Worm (Caenorhabditis elegans) whole organism, young adult: ENCODE data around the gene R10E9.3.

Source experiments
- F49E8.2 ChIP-seq: sonication (generic microtip); optimal IDR thresholded peaks from 3 replicates; lab custom pipeline; 2017; ENCODE audit warnings: missing genetic modification characterization, mild to moderate bottlenecking, missing compliant biosample characterization, antibody characterized with exemption, moderate library complexity; ENCODE audit not compliant: insufficient read depth
- T26A5.8 ChIP-seq: sonication (generic microtip); optimal IDR thresholded peaks from 2 replicates; lab custom pipeline; 2016; ENCODE audit warnings: missing genetic modification characterization, missing compliant biosample characterization
- ama-1 ChIP-seq, 3 experiments: fragments of 150-350 bp in 1 of 3; sonication (generic microtip) in 2 of 3; optimal IDR thresholded peaks; 2 replicates each; lab custom pipeline; 2014 to 2018; ENCODE audit warnings: missing biosample characterization in 2 of 3, missing genetic modification characterization in 2 of 3, missing genetic modification reagents in 2 of 3
- attf-5 ChIP-seq: fragments of 200-800 bp; sonication (Bioruptor generic); optimal IDR thresholded peaks from 2 replicates; lab custom pipeline; 2018; ENCODE audit warnings: mild to moderate bottlenecking, missing genetic modification characterization, missing compliant biosample characterization
- ets-4 ChIP-seq: fragments of 200-800 bp; sonication (Bioruptor generic); optimal IDR thresholded peaks from 2 replicates; lab custom pipeline; 2018; ENCODE audit warnings: mild to moderate bottlenecking, missing genetic modification characterization, missing compliant biosample characterization
- mxl-1 ChIP-seq: sonication (generic microtip); optimal IDR thresholded peaks from 2 replicates; lab custom pipeline; 2016; ENCODE audit warnings: missing genetic modification characterization, missing compliant biosample characterization
- nfya-1 ChIP-seq: sonication (generic microtip); optimal IDR thresholded peaks from 2 replicates; lab custom pipeline; 2017; ENCODE audit warnings: antibody characterized with exemption, missing compliant biosample characterization, missing genetic modification characterization, borderline replicate concordance; ENCODE audit not compliant: insufficient read depth
- nfya-2 ChIP-seq: fragments of 200-800 bp; sonication (Bioruptor generic); IDR thresholded peaks from 2 replicates; pipeline ENCODE4 v1.3.6; 2022; ENCODE audit warnings: missing genetic modification reagents, missing genetic modification characterization, missing compliant biosample characterization
- pbrm-1 ChIP-seq: fragments of 200-800 bp; sonication (Bioruptor generic); IDR thresholded peaks from 2 replicates; pipeline ENCODE4 v1.3.6; 2022; ENCODE audit warnings: missing genetic modification reagents, missing genetic modification characterization, missing compliant biosample characterization
- pha-4 ChIP-seq: fragments of 150-350 bp; sonication (generic microtip); optimal IDR thresholded peaks from 2 replicates; lab custom pipeline; 2014; ENCODE audit warnings: missing biosample characterization, missing genetic modification reagents, missing genetic modification characterization
- somi-1 ChIP-seq: fragments of 200-800 bp; sonication (Bioruptor generic); optimal IDR thresholded peaks from 2 replicates; lab custom pipeline; 2018; ENCODE audit warnings: mild to moderate bottlenecking, missing genetic modification characterization, missing compliant biosample characterization
- ztf-6 ChIP-seq: fragments of 200-800 bp; sonication (Bioruptor generic); IDR thresholded peaks from 2 replicates; pipeline ENCODE4 v1.3.6; 2022; ENCODE audit warnings: missing genetic modification reagents, missing genetic modification characterization, missing compliant biosample characterization

- no peak for TF ChIP-seq ama-1 (optimal IDR thresholded peaks at IDR 0.05; lab: Kevin White, UChicago)
- TF ChIP-seq ama-1 (GFP tag; optimal IDR thresholded peaks at IDR 0.05; lab: Kevin White, UChicago): no peak
- TF ChIP-seq T26A5.8 (tag; lab: Kevin White, UChicago): no peak
- no peak for TF ChIP-seq ets-4 (GFP tag; lab: Kevin White, UChicago)
- no peak for TF ChIP-seq F49E8.2 (tag; lab: Kevin White, UChicago)
- no peak for TF ChIP-seq pha-4 (tag; lab: Kevin White, UChicago)
- no peak for TF ChIP-seq attf-5 (GFP tag; lab: Kevin White, UChicago)
- no peak for TF ChIP-seq ztf-6
- TF ChIP-seq nfya-1 (tag; lab: Kevin White, UChicago): no peak
- TF ChIP-seq pbrm-1 (GFP tag; lab: Robert Waterston, UW): no peak
- no peak for TF ChIP-seq mxl-1 (tag; lab: Kevin White, UChicago)
- TF ChIP-seq nfya-2 (GFP tag; lab: Robert Waterston, UW): no peak
- no peak for TF ChIP-seq somi-1 (GFP tag; lab: Kevin White, UChicago)
These were observed 34.4 kb downstream of the R10E9.3 start for ce11 chrIII:3994457-3994856.
